Worm (Caenorhabditis elegans): ENCODE results near the gene F40G9.18.

DNA sequence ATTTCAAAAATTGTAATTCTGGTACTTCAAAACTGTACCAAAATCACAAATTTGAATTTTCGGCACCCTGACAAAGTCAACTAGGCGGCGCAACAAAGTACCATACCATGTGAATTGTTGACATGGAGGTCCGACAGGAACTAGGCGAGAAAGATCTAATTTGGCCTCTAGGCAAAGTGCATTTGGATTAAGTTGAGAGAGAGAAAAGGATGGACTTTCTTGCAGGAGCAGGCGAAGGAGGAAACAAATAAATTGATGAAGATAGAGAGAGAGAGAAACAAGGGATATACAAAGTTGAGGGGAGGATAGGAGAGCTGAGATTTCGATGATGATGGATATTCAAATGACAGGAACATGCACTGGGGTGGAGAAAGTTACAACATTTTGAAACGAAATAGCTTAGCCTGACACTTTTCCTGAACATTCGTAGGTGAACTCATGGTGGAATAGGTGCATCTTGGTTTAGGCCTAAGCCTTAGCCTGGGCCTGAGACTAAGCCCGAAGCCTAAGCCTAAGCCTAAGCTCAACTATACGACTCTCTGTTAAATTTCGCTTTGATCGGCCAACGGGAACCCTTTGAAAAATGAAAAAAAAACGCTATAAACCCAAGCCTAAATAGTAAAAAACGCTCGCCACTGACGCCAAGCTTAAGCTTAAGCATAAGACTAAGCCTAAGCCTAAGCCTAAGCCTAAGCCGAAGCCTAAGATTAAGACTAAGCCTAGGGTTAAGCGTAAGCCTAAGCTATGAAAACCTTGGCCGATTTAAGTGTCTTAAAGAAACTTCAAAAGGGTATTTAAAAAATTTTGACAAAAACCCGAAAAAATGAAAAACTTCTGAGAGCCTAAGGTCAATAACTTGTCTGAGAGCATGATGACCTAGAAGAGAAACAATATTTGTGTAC, 39.7 kb upstream of the F40G9.18 start:
- TF ChIP-seq egl-13 (tag; optimal IDR thresholded peaks at IDR 0.05) (no peak), aha-1 (tag; optimal IDR thresholded peaks at IDR 0.05) (no peak), nhr-237 (tag; optimal IDR thresholded peaks at IDR 0.05) (no peak), ztf-11 (tag; optimal IDR thresholded peaks at IDR 0.05) (no peak), blmp-1 (tag; optimal IDR thresholded peaks at IDR 0.05) (no peak), skn-1 (tag; optimal IDR thresholded peaks at IDR 0.05) (no peak)

Measured in whole organism, L1 larva.